Worm (Caenorhabditis elegans) whole organism, L2 larva: ENCODE data around the gene nspd-4.
A peak's percentile ranks its signal among the peaks of the same experiment; 100 is the strongest.

Experiments used
- C34F6.9 ChIP-seq: fragments of 150-350 bp; optimal IDR thresholded peaks from 2 replicates; lab custom pipeline; 2014; ENCODE audit warnings: missing biosample characterization, missing genetic modification characterization
- F13H6.1 ChIP-seq: sonication (generic microtip); optimal IDR thresholded peaks from 2 replicates; lab custom pipeline; 2016; ENCODE audit warnings: missing genetic modification characterization, missing compliant biosample characterization
- R02D3.7 ChIP-seq: fragments of 150-350 bp; optimal IDR thresholded peaks from 2 replicates; lab custom pipeline; 2014; ENCODE audit warnings: missing biosample characterization, missing genetic modification characterization
- aly-2 ChIP-seq: fragments of 150-350 bp; optimal IDR thresholded peaks from 2 replicates; lab custom pipeline; 2014; ENCODE audit warnings: missing biosample characterization, missing genetic modification characterization
- blmp-1 ChIP-seq: sonication (generic microtip); optimal IDR thresholded peaks from 2 replicates; lab custom pipeline; 2017; ENCODE audit warnings: missing genetic modification characterization, mild to moderate bottlenecking, missing compliant biosample characterization, antibody characterized with exemption, moderate library complexity; ENCODE audit not compliant: insufficient read depth
- ceh-16 ChIP-seq: fragments of 150-350 bp; optimal IDR thresholded peaks from 2 replicates; lab custom pipeline; 2014; ENCODE audit warnings: missing biosample characterization, missing genetic modification characterization
- crh-2 ChIP-seq: sonication (generic microtip); optimal IDR thresholded peaks from 2 replicates; lab custom pipeline; 2017; ENCODE audit warnings: missing biosample characterization, missing genetic modification characterization
- dmd-4 ChIP-seq: sonication (generic microtip); optimal IDR thresholded peaks from 2 replicates; lab custom pipeline; 2017; ENCODE audit warnings: missing biosample characterization, missing genetic modification characterization
- elt-3 ChIP-seq: sonication (generic microtip); optimal IDR thresholded peaks from 2 replicates; lab custom pipeline; 2017; ENCODE audit warnings: missing biosample characterization, missing genetic modification characterization
- fos-1 ChIP-seq: fragments of 150-350 bp; optimal IDR thresholded peaks from 2 replicates; lab custom pipeline; 2014; ENCODE audit warnings: missing biosample characterization, missing genetic modification characterization
- gmeb-1 ChIP-seq: fragments of 150-350 bp; optimal IDR thresholded peaks from 2 replicates; lab custom pipeline; 2014; ENCODE audit warnings: missing biosample characterization, missing genetic modification characterization
- lin-11 ChIP-seq: fragments of 150-350 bp; sonication (generic microtip); optimal IDR thresholded peaks from 2 replicates; lab custom pipeline; 2014; ENCODE audit warnings: missing biosample characterization, missing genetic modification characterization, inconsistent platforms, mixed read lengths
- lin-13 ChIP-seq: fragments of 150-350 bp; optimal IDR thresholded peaks from 2 replicates; lab custom pipeline; 2014; ENCODE audit warnings: missing biosample characterization, missing genetic modification reagents, missing genetic modification characterization
- lin-39 ChIP-seq: fragments of 150-350 bp; optimal IDR thresholded peaks from 2 replicates; lab custom pipeline; 2014; ENCODE audit warnings: missing biosample characterization, missing genetic modification reagents, missing genetic modification characterization
- lsy-2 ChIP-seq, 2 experiments: fragments of 150-350 bp in 1 of 2; sonication (generic microtip) in 1 of 2; optimal IDR thresholded peaks; 2 replicates each; lab custom pipeline; 2014 to 2017; ENCODE audit warnings: missing biosample characterization in 2 of 2, missing genetic modification characterization in 2 of 2
- mbf-1 ChIP-seq: sonication (generic microtip); optimal IDR thresholded peaks from 2 replicates; lab custom pipeline; 2017; ENCODE audit warnings: missing biosample characterization, missing genetic modification characterization
- mdl-1 ChIP-seq, 2 experiments: fragments of 150-350 bp in 1 of 2; sonication (generic microtip) in 1 of 2; optimal IDR thresholded peaks; 2 replicates each; lab custom pipeline; 2017; ENCODE audit warnings: missing biosample characterization in 2 of 2, missing genetic modification characterization in 2 of 2
- nhr-11 ChIP-seq: fragments of 150-350 bp; optimal IDR thresholded peaks from 2 replicates; lab custom pipeline; 2014; ENCODE audit warnings: missing biosample characterization, missing genetic modification characterization
- nhr-12 ChIP-seq: fragments of 150-350 bp; optimal IDR thresholded peaks from 2 replicates; lab custom pipeline; 2014; ENCODE audit warnings: missing biosample characterization, missing genetic modification characterization
- nhr-129 ChIP-seq: fragments of 150-350 bp; optimal IDR thresholded peaks from 2 replicates; lab custom pipeline; 2014; ENCODE audit warnings: missing biosample characterization, missing genetic modification characterization
- nhr-21 ChIP-seq: fragments of 150-350 bp; optimal IDR thresholded peaks from 2 replicates; lab custom pipeline; 2014; ENCODE audit warnings: missing biosample characterization, missing genetic modification characterization
- nhr-25 ChIP-seq: fragments of 150-350 bp; sonication (generic microtip); optimal IDR thresholded peaks from 3 replicates; lab custom pipeline; 2014; ENCODE audit warnings: missing biosample characterization, missing genetic modification characterization
- nhr-77 ChIP-seq: fragments of 150-350 bp; optimal IDR thresholded peaks from 2 replicates; lab custom pipeline; 2014; ENCODE audit warnings: missing biosample characterization, missing genetic modification characterization
- sem-4 ChIP-seq: fragments of 150-350 bp; optimal IDR thresholded peaks from 2 replicates; lab custom pipeline; 2014; ENCODE audit warnings: missing biosample characterization, missing genetic modification reagents, missing genetic modification characterization
- skn-1 ChIP-seq: sonication (generic microtip); optimal IDR thresholded peaks from 2 replicates; lab custom pipeline; 2017; ENCODE audit warnings: missing biosample characterization, missing genetic modification characterization
- sma-3 ChIP-seq: sonication (generic microtip); optimal IDR thresholded peaks from 2 replicates; lab custom pipeline; 2016; ENCODE audit warnings: missing genetic modification reagents, missing genetic modification characterization, missing compliant biosample characterization
- sma-9 ChIP-seq, 2 experiments: fragments of 150-350 bp in 1 of 2; sonication (generic microtip) in 1 of 2; optimal IDR thresholded peaks; 2 replicates each; lab custom pipeline; 2014 to 2016; ENCODE audit warnings: missing genetic modification characterization in 2 of 2, mild to moderate bottlenecking in 1 of 2, missing biosample characterization in 1 of 2, missing compliant biosample characterization in 1 of 2, missing genetic modification reagents in 1 of 2, moderate library complexity in 1 of 2
- snpc-4 ChIP-seq: fragments of 150-350 bp; optimal IDR thresholded peaks from 2 replicates; lab custom pipeline; 2014; ENCODE audit warnings: missing biosample characterization, missing genetic modification characterization
- unc-55 ChIP-seq: fragments of 150-350 bp; sonication (generic microtip); optimal IDR thresholded peaks from 3 replicates; lab custom pipeline; 2014; ENCODE audit warnings: missing biosample characterization, missing genetic modification reagents, missing genetic modification characterization
- zag-1 ChIP-seq: fragments of 150-350 bp; optimal IDR thresholded peaks from 2 replicates; lab custom pipeline; 2014; ENCODE audit warnings: missing biosample characterization, missing genetic modification characterization
- ztf-1 ChIP-seq: fragments of 200-800 bp; sonication (Bioruptor generic); conservative IDR thresholded peaks from 2 replicates; pipeline ENCODE4 v1.3.6; 2022; ENCODE audit warnings: missing genetic modification characterization, missing compliant biosample characterization
- ztf-4 ChIP-seq: fragments of 150-350 bp; optimal IDR thresholded peaks from 2 replicates; lab custom pipeline; 2014; ENCODE audit warnings: missing biosample characterization, missing genetic modification characterization

nspd-4 gene

ce11 chrII:4874335-4874861, 32.0 kb downstream of the nspd-4 start, which contains the start of gene F11G11.15:
TSS of gene F11G11.15 (plus strand) at chrII:4874845.
- TF ChIP-seq C34F6.9 (tag; lab: Kevin White, UChicago), result no peak
- TF ChIP-seq blmp-1, result peak; percentile 63
- TF ChIP-seq nhr-21, result peak; percentile 32
- peak; percentile 40 for TF ChIP-seq nhr-25 (tag; lab: Kevin White, UChicago)
- no peak for TF ChIP-seq R02D3.7 (tag; lab: Kevin White, UChicago)

- TF ChIP-seq ceh-16 (tag; lab: Kevin White, UChicago) (no peak), elt-3 (tag; lab: Kevin White, UChicago) (no peak), ztf-4 (tag; lab: Kevin White, UChicago) (no peak), zag-1 (tag; lab: Kevin White, UChicago) (no peak), blmp-1 (peak; percentile 97), nhr-21 (peak; percentile 21), sem-4 (tag; lab: Kevin White, UChicago) (peak; percentile 33), R02D3.7 (tag; lab: Kevin White, UChicago) (no peak), gmeb-1 (no peak), snpc-4 (tag; lab: Kevin White, UChicago) (no peak), ztf-1 (GFP tag; lab: Robert Waterston, UW) (no peak), mbf-1 (no peak), nhr-11 (tag; lab: Kevin White, UChicago) (no peak), nhr-129 (tag; lab: Kevin White, UChicago) (no peak), dmd-4 (tag; lab: Kevin White, UChicago) (no peak), sma-9 (GFP tag; optimal IDR thresholded peaks at IDR 0.05; lab: Kevin White, UChicago) (peak; percentile 15), sma-9 (tag; optimal IDR thresholded peaks at IDR 0.05; lab: Kevin White, UChicago) (no peak), nhr-25 (tag; lab: Kevin White, UChicago) (peak; percentile 15), lin-11 (tag; lab: Kevin White, UChicago) (no peak)
Observed at ce11 chrII:4876091-4876490, 33.7 kb downstream of the nspd-4 start, which contains the start of gene F11G11.13. TSS of gene F11G11.13 (minus strand) at chrII:4876179.

- TF ChIP-seq skn-1 (tag; lab: Kevin White, UChicago) (peak; percentile 46), lsy-2 (tag; optimal IDR thresholded peaks at IDR 0.05; lab: Kevin White, UChicago) (no peak), sma-3 (GFP tag; lab: Kevin White, UChicago) (no peak), fos-1 (tag; lab: Kevin White, UChicago) (peak; percentile 61)
Observed at ce11 chrII:4879629-4880028, 37.2 kb downstream of the nspd-4 start, which contains the start of gene gst-6. TSS of gene gst-6 (plus strand) at chrII:4879891.

- TF ChIP-seq nhr-129 (tag; lab: Kevin White, UChicago) (peak; percentile 26), sma-3 (GFP tag; lab: Kevin White, UChicago) (peak; percentile 61), gmeb-1 (peak; percentile 6), skn-1 (tag; lab: Kevin White, UChicago) (peak; percentile 94), sma-9 (GFP tag; optimal IDR thresholded peaks at IDR 0.05; lab: Kevin White, UChicago) (peak; percentile 75), sma-9 (tag; optimal IDR thresholded peaks at IDR 0.05; lab: Kevin White, UChicago) (no peak), nhr-77 (tag; lab: Kevin White, UChicago) (no peak), fos-1 (tag; lab: Kevin White, UChicago) (peak; percentile 64), F13H6.1 (tag; lab: Kevin White, UChicago) (peak; percentile 23), nhr-12 (tag; lab: Kevin White, UChicago) (no peak), unc-55 (GFP tag; lab: Kevin White, UChicago) (peak; percentile 15), snpc-4 (tag; lab: Kevin White, UChicago) (no peak), aly-2 (tag; lab: Kevin White, UChicago) (no peak), C34F6.9 (tag; lab: Kevin White, UChicago) (peak; percentile 1), dmd-4 (tag; lab: Kevin White, UChicago) (no peak), mdl-1 (tag; optimal IDR thresholded peaks at IDR 0.05; lab: Kevin White, UChicago) (no peak), crh-2 (peak; percentile 21), lin-13 (GFP tag; lab: Kevin White, UChicago) (no peak), nhr-25 (tag; lab: Kevin White, UChicago) (peak; percentile 62), ztf-1 (GFP tag; lab: Robert Waterston, UW) (no peak), lin-39 (no peak)
Observed at ce11 chrII:4881727-4882126, 39.3 kb downstream of the nspd-4 start, which contains the start of gene gst-7. TSS of gene gst-7 (plus strand) at chrII:4882062.
